Fruit fly (Drosophila melanogaster) whole organism, adult: ENCODE results near the gene SdhBL.

ENCODE experiments used
- CG11617 ChIP-seq: fragments of 200-800 bp; sonication (Bioruptor generic); optimal IDR thresholded peaks from 2 replicates; lab custom pipeline; 2017; ENCODE audit warnings: mild to moderate bottlenecking, missing biosample characterization, missing genetic modification reagents, missing genetic modification characterization
- CG12768 ChIP-seq: fragments of 200-800 bp; sonication (Bioruptor generic); optimal IDR thresholded peaks from 2 replicates; lab custom pipeline; 2017; ENCODE audit warnings: missing biosample characterization, missing genetic modification characterization, mild to moderate bottlenecking, moderate library complexity, missing genetic modification reagents
- CG14711 ChIP-seq: fragments of 200-800 bp; sonication (Bioruptor generic); optimal IDR thresholded peaks from 2 replicates; lab custom pipeline; 2018; ENCODE audit warnings: missing biosample characterization, mild to moderate bottlenecking, missing genetic modification characterization, moderate library complexity
- CG1620 ChIP-seq: fragments of 200-800 bp; sonication (Bioruptor generic); optimal IDR thresholded peaks from 2 replicates; lab custom pipeline; 2016; ENCODE audit warnings: missing biosample characterization, missing genetic modification characterization
- CG33017 ChIP-seq: fragments of 200-800 bp; sonication (Bioruptor generic); optimal IDR thresholded peaks from 2 replicates; lab custom pipeline; 2018; ENCODE audit warnings: missing biosample characterization, mild to moderate bottlenecking, missing genetic modification characterization, moderate library complexity
- CG5204 ChIP-seq: fragments of 200-800 bp; sonication (Bioruptor generic); optimal IDR thresholded peaks from 2 replicates; lab custom pipeline; 2016; ENCODE audit warnings: missing biosample characterization, missing genetic modification characterization
- CG7045 ChIP-seq: fragments of 200-800 bp; sonication (Bioruptor generic); optimal IDR thresholded peaks from 2 replicates; lab custom pipeline; 2017; ENCODE audit warnings: missing biosample characterization, mild to moderate bottlenecking, missing genetic modification characterization
- CG7101 ChIP-seq: fragments of 200-800 bp; sonication (Bioruptor generic); optimal IDR thresholded peaks from 2 replicates; lab custom pipeline; 2018; ENCODE audit warnings: missing biosample characterization, mild to moderate bottlenecking, missing genetic modification characterization, moderate library complexity
- Clk ChIP-seq: fragments of 200-800 bp; sonication (Bioruptor generic); optimal IDR thresholded peaks from 2 replicates; lab custom pipeline; 2017; ENCODE audit warnings: missing biosample characterization, missing genetic modification characterization
- Crg-1 ChIP-seq: fragments of 200-800 bp; sonication (Bioruptor generic); optimal IDR thresholded peaks from 2 replicates; lab custom pipeline; 2016; ENCODE audit warnings: missing biosample characterization, missing genetic modification characterization
- Hr96 ChIP-seq: fragments of 200-800 bp; sonication (Bioruptor generic); optimal IDR thresholded peaks from 2 replicates; lab custom pipeline; 2016; ENCODE audit warnings: missing biosample characterization, missing genetic modification characterization
- Mnt ChIP-seq: fragments of 200-800 bp; sonication (Bioruptor generic); optimal IDR thresholded peaks from 2 replicates; lab custom pipeline; 2016; ENCODE audit warnings: missing biosample characterization, mild to moderate bottlenecking, missing genetic modification characterization
- bab1 ChIP-seq: fragments of 200-800 bp; sonication (Bioruptor generic); optimal IDR thresholded peaks from 3 replicates; lab custom pipeline; 2019; ENCODE audit warnings: missing biosample characterization, mild to moderate bottlenecking, missing genetic modification characterization, moderate library complexity
- cic ChIP-seq: fragments of 200-800 bp; sonication (Bioruptor generic); optimal IDR thresholded peaks from 2 replicates; lab custom pipeline; 2017; ENCODE audit warnings: missing biosample characterization, mild to moderate bottlenecking, missing genetic modification characterization, moderate library complexity
- cnc ChIP-seq, 2 experiments: fragments of >200 bp; optimal IDR thresholded peaks; 2 replicates each; lab custom pipeline; 2017
- kay ChIP-seq: fragments of 200-800 bp; sonication (Bioruptor generic); peaks from one replicate; lab custom pipeline; 2016; ENCODE audit warnings: missing biosample characterization, missing genetic modification characterization, borderline replicate concordance
- ovo ChIP-seq: fragments of 200-800 bp; sonication (Bioruptor generic); optimal IDR thresholded peaks from 2 replicates; lab custom pipeline; 2016; ENCODE audit warnings: missing biosample characterization, missing genetic modification characterization
- pad ChIP-seq: fragments of 200-800 bp; sonication (Bioruptor generic); optimal IDR thresholded peaks from 3 replicates; lab custom pipeline; 2017; ENCODE audit warnings: missing biosample characterization, missing genetic modification characterization, mild to moderate bottlenecking, moderate library complexity, missing genetic modification reagents
- tj ChIP-seq: fragments of 200-800 bp; sonication (Bioruptor generic); optimal IDR thresholded peaks from 3 replicates; lab custom pipeline; 2017; ENCODE audit warnings: missing biosample characterization, mild to moderate bottlenecking, missing genetic modification characterization, moderate library complexity
- toe ChIP-seq: fragments of 200-800 bp; sonication (Bioruptor generic); optimal IDR thresholded peaks from 2 replicates; lab custom pipeline; 2016; ENCODE audit warnings: missing biosample characterization, missing genetic modification characterization

SdhBL gene

DNA sequence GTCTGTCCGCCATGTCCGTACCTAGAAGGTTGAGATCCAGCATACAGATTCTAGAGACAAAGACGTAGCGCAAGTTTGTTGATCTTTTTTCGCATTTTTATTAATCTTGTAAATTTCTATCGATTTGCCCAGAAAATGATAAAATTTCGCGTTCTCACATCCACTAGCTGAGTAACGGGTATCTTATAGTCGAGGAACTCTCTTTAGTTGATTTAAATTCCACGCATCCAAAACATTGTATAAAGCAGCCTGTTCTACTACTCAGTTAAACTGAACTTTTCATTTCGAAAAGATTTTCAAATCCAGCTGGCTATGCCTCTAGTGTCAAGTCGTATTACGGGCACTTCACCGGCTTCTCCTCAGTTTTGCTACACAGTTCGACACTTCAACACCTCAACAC, at the start of gene SdhBL:
TSS of gene SdhBL (plus strand) at position 301 of the 400 bp plus-strand sequence.
- TF ChIP-seq CG12768 (GFP tag; lab: Kevin White, UChicago) (no peak), pad (GFP tag; lab: Kevin White, UChicago) (no peak), CG7101 (tag; lab: Kevin White, UChicago) (no peak), ovo (GFP tag; lab: Kevin White, UChicago) (no peak), Crg-1 (GFP tag; lab: Kevin White, UChicago) (no peak), Mnt (GFP tag; lab: Kevin White, UChicago) (no peak), bab1 (GFP tag; lab: Kevin White, UChicago) (no peak), CG14711 (tag; lab: Kevin White, UChicago) (no peak), kay (no peak), CG33017 (no peak), Hr96 (GFP tag; lab: Kevin White, UChicago) (no peak), CG7045 (GFP tag; lab: Kevin White, UChicago) (no peak), Clk (GFP tag; lab: Kevin White, UChicago) (no peak)

DNA sequence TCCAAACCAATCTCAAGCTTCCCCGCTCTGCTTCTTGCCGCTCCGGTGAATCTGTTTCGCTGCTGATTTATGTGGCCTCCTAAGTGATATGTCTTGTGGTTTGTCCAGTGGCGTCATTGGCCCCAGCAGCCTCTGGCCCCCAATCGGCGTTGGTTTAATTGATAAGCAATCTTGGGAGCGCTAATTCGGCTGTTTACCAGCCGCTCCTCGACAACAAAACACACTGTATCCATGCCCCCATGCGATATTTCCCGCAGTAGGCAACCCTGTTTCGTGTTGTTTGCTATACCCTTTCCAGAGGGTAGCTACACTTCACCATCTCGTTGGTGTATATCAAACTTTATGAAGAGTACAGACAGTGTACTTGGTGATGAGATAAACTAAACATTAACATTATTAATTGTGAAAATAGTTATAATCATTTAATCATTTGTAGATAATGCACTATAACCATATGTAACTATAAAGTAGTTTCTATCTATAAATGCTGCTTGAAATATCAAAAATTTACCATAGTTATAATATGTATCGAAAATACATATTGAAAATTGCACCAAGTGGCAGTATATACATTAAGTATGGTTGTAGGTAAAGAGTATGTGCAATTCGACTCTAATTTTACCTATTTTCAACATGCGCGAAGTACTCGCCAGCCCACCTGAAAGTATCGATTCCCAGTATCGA, 45.8 kb upstream of the SdhBL start, which contains the start of gene shop:
TSS of gene shop (minus strand) at position 229 of the 684 bp plus-strand sequence.
- peak; percentile 67 for TF ChIP-seq CG33017
- peak; percentile 84 for TF ChIP-seq Hr96 (GFP tag; lab: Kevin White, UChicago)
- TF ChIP-seq bab1 (GFP tag; lab: Kevin White, UChicago) = peak; percentile 77
- TF ChIP-seq pad (GFP tag; lab: Kevin White, UChicago) = peak; percentile 79
- peak; percentile 65 for TF ChIP-seq tj (GFP tag; lab: Kevin White, UChicago)
- peak; percentile 73 for TF ChIP-seq CG7045 (GFP tag; lab: Kevin White, UChicago)
- TF ChIP-seq cic (GFP tag; lab: Kevin White, UChicago) = no peak
- TF ChIP-seq CG14711 (tag; lab: Kevin White, UChicago) = peak; percentile 92
- peak; percentile 81 for TF ChIP-seq Crg-1 (GFP tag; lab: Kevin White, UChicago)
- TF ChIP-seq CG12768 (GFP tag; lab: Kevin White, UChicago) = peak; percentile 67
- peak; percentile 80 for TF ChIP-seq Mnt (GFP tag; lab: Kevin White, UChicago)
- peak; percentile 73 for TF ChIP-seq toe (GFP tag; lab: Kevin White, UChicago)
- no peak for TF ChIP-seq kay
- TF ChIP-seq CG7101 (tag; lab: Kevin White, UChicago) = peak; percentile 86
- no peak for TF ChIP-seq cnc (optimal IDR thresholded peaks at IDR 0.05; lab: Kevin White, UChicago)
- TF ChIP-seq CG1620 = peak; percentile 88
- peak; percentile 75 for TF ChIP-seq CG5204 (GFP tag; lab: Kevin White, UChicago)
- TF ChIP-seq CG11617 (GFP tag; lab: Kevin White, UChicago) = peak; percentile 89
- peak; percentile 44 for TF ChIP-seq ovo (GFP tag; lab: Kevin White, UChicago)
- peak; percentile 48 for TF ChIP-seq Clk (GFP tag; lab: Kevin White, UChicago)

DNA sequence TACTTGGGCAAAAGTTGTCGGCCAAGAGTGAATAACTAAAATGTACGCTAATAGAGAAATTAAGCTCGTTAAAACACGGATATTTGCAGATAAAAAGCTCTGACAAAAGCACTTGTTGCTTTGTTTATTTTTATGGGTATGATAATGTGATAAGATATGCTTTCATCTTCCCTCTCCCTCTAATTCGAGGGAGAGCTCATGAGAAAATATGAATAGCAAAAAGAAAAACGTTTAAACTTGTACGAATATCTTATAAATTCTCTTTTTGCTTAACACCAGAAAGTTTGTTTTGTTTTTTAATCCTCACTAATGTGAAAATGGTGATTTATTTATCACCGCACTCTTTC, 45.3 kb upstream of the SdhBL start:
- TF ChIP-seq CG7101 (tag; lab: Kevin White, UChicago) (no peak), ovo (GFP tag; lab: Kevin White, UChicago) (no peak), CG1620 (no peak), toe (GFP tag; lab: Kevin White, UChicago) (no peak), Crg-1 (GFP tag; lab: Kevin White, UChicago) (no peak), cic (GFP tag; lab: Kevin White, UChicago) (no peak), CG7045 (GFP tag; lab: Kevin White, UChicago) (no peak), pad (GFP tag; lab: Kevin White, UChicago) (no peak), CG12768 (GFP tag; lab: Kevin White, UChicago) (no peak), cnc (optimal IDR thresholded peaks at IDR 0.05; lab: Kevin White, UChicago) (no peak), kay (no peak), CG11617 (GFP tag; lab: Kevin White, UChicago) (no peak), CG14711 (tag; lab: Kevin White, UChicago) (no peak), tj (GFP tag; lab: Kevin White, UChicago) (no peak)

DNA sequence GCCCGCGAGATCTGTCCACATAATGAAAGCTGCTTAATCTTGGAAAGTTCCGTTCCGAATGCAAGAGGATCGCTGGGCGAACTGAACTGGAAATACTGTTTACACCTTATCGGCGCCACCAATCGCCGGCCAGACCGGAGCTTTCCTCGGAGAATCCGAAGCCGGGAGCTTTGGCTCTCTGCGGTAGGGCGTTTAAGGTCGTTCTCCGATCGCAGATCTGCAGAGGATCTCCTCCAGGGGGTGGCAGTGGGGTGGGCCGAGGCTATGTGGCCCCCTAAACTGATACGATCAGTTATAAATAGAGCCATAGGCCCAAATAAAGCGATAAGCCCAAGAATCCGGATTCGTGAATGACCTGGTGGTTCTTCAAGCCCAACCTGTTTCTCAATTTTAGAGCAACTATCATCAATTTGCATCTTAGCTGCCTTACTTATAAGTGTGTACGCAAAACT, 36.9 kb upstream of the SdhBL start, which contains the start of gene CG7322:
TSS of gene CG7322 (minus strand) at position 402 of the 452 bp plus-strand sequence.
- TF ChIP-seq CG11617 (GFP tag; lab: Kevin White, UChicago) (no peak), Hr96 (GFP tag; lab: Kevin White, UChicago) (no peak), cic (GFP tag; lab: Kevin White, UChicago) (peak; percentile 54), Crg-1 (GFP tag; lab: Kevin White, UChicago) (no peak), cnc (optimal IDR thresholded peaks at IDR 0.05; lab: Kevin White, UChicago) (no peak)

DNA sequence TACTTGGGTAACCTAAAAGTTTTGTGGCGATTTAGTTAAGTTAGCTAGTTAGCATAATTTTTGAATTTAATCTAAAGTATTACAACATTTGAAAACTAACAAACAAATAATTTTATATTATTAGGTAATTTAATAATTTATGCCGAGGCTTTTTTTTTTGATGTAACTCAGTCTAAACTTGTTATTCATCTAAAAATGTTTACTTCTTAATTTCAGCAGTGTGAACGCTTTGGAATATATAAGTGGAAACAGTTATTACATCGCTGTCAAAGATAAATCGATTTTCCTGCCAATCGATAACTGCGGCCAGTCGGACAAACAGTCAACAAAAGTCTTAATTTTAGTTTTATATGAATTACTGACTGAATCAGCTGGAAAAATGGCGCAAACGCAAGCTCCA, 36.3 kb upstream of the SdhBL start, which contains the start of gene Usp39:
TSS of gene Usp39 (plus strand) at position 288 of the 400 bp plus-strand sequence.
- TF ChIP-seq CG14711 (tag; lab: Kevin White, UChicago) = peak; percentile 13
- TF ChIP-seq CG7101 (tag; lab: Kevin White, UChicago) = peak; percentile 54
- no peak for TF ChIP-seq CG7045 (GFP tag; lab: Kevin White, UChicago)
- no peak for TF ChIP-seq cnc (optimal IDR thresholded peaks at IDR 0.05; lab: Kevin White, UChicago)
- no peak for TF ChIP-seq pad (GFP tag; lab: Kevin White, UChicago)

DNA sequence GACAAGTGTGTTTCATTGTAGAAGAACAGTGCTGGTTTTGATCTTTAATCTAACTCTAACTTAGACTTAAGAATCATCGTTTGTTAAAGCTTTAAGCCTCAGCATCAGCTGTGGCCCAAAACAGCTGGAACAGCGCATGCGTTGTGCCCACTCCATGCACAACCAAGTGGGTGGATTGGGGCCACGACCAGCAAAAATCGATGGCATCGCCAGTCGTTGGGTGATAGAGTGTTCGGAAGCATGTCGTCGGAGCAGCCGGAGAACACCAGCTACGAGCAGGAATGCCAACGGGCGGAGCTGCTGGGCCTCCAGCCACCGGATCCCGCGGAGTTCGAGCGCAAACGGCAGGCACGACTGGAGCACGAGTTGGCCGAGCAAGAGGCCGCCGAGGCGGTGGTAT, 34.2 kb upstream of the SdhBL start, which contains the start of gene CG32544:
TSS of gene CG32544 (plus strand) at position 211 of the 400 bp plus-strand sequence.
- TF ChIP-seq CG33017 = no peak
- no peak for TF ChIP-seq CG12768 (GFP tag; lab: Kevin White, UChicago)
- no peak for TF ChIP-seq cnc (optimal IDR thresholded peaks at IDR 0.05; lab: Kevin White, UChicago)
- TF ChIP-seq Hr96 (GFP tag; lab: Kevin White, UChicago) = no peak
- no peak for TF ChIP-seq CG14711 (tag; lab: Kevin White, UChicago)
- no peak for TF ChIP-seq Crg-1 (GFP tag; lab: Kevin White, UChicago)
- TF ChIP-seq CG1620 = no peak
- TF ChIP-seq tj (GFP tag; lab: Kevin White, UChicago) = no peak
